Fruit fly (Drosophila melanogaster) whole organism, embryonic: ENCODE measurements around the gene mAChR-C.
A peak's percentile ranks its signal among the peaks of the same experiment; 100 is the strongest.

Experiments
- CG12071 ChIP-seq: fragments of 200-800 bp; sonication (Bioruptor generic); optimal IDR thresholded peaks from 3 replicates; lab custom pipeline; 2018; ENCODE audit warnings: missing biosample characterization, mild to moderate bottlenecking, missing genetic modification characterization
- CG9727 ChIP-seq: fragments of 200-800 bp; sonication (Bioruptor generic); optimal IDR thresholded peaks from 3 replicates; lab custom pipeline; 2017; ENCODE audit warnings: missing biosample characterization, mild to moderate bottlenecking, missing genetic modification characterization
- Chrac-16 ChIP-seq: fragments of 200-800 bp; sonication (Bioruptor generic); optimal IDR thresholded peaks from 3 replicates; lab custom pipeline; 2016; ENCODE audit warnings: missing biosample characterization, missing genetic modification characterization
- Hey ChIP-seq: fragments of 200-800 bp; sonication (Bioruptor generic); optimal IDR thresholded peaks from 3 replicates; lab custom pipeline; 2018; ENCODE audit warnings: missing biosample characterization, mild to moderate bottlenecking, missing genetic modification characterization
- fd64A ChIP-seq: fragments of 200-800 bp; sonication (Bioruptor generic); optimal IDR thresholded peaks from 3 replicates; lab custom pipeline; 2018; ENCODE audit warnings: missing biosample characterization, mild to moderate bottlenecking, missing genetic modification characterization
- fd96Cb ChIP-seq: fragments of 200-800 bp; sonication (Bioruptor generic); optimal IDR thresholded peaks from 2 replicates; lab custom pipeline; 2018; ENCODE audit warnings: missing biosample characterization, mild to moderate bottlenecking, missing genetic modification characterization, moderate library complexity
- h ChIP-seq: fragments of >200 bp; optimal IDR thresholded peaks from 2 replicates; lab custom pipeline; 2017
- ranshi ChIP-seq: fragments of 200-800 bp; sonication (Bioruptor generic); IDR thresholded peaks from 2 replicates; pipeline ENCODE4 v1.3.6; 2022; ENCODE audit warnings: missing biosample characterization, missing genetic modification characterization
- repo ChIP-seq: fragments of 200-800 bp; sonication (Bioruptor generic); optimal IDR thresholded peaks from 2 replicates; lab custom pipeline; 2016; ENCODE audit warnings: missing biosample characterization, missing genetic modification characterization
- row ChIP-seq: fragments of 200-800 bp; sonication (Bioruptor generic); IDR thresholded peaks from 3 replicates; pipeline ENCODE4 v1.3.6; 2022; ENCODE audit warnings: missing biosample characterization, missing genetic modification characterization
- yki ChIP-seq: fragments of >200 bp; optimal IDR thresholded peaks from 3 replicates; lab custom pipeline; 2018

DNA sequence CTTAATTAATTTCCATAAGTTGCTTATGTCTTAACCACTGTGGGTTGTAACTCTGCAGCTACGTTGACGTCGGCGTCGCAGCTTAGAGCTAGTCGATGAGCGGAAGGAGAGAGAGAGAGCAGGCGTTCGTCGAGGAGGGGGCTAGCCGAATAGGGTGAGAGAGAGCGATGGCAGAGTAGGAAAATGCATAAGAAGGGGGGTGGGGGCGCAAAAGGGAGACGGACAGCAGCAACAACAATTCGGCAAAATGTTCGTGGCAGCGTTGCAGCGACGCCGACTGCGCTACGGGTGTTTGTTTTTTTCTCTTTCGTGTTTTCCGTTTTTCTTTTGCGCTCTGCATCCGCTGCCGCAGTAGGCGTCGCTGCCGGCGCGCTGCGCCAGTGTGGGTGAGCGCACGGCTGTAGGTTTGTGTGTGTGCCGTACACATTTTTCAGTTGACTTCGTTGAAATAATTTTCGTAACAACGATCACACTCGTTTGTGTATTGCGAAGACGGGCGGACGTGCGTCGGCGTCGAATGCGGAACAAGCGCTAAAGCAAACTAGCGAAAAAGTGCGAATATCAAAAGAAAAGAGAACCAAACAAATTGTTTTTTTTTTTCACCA, 35.6 kb upstream of the mAChR-C start:
- TF ChIP-seq CG9727 (no peak), Hey (tag; lab: Kevin White, UChicago) (no peak), ranshi (GFP tag; lab: Robert Waterston, UW) (no peak; the same call in 1 of the 2 replicates), row (GFP tag; lab: Robert Waterston, UW) (no peak; the same call in 2 of the 3 replicates), Chrac-16 (GFP tag; lab: Kevin White, UChicago) (no peak), fd96Cb (tag; lab: Kevin White, UChicago) (no peak), fd64A (GFP tag; lab: Kevin White, UChicago) (no peak), yki (peak; percentile 60), h (lab: Kevin White, UChicago) (peak; percentile 18), CG12071 (no peak), repo (peak; percentile 6)
